Fruit fly (Drosophila melanogaster) S2 (cell line): Measurements from ENCODE around the gene CG6650.

Experiments
- CG8478 ChIP-seq: fragments of >200 bp; optimal IDR thresholded peaks from 2 replicates; lab custom pipeline; 2018
- CTCF ChIP-seq, 2 experiments: fragments of >200 bp; optimal IDR thresholded peaks; 2 replicates each; lab custom pipeline; 2018

- TF ChIP-seq CG8478 (lab: Kevin White, UChicago) (no peak), CTCF (optimal IDR thresholded peaks at IDR 0.05; lab: Kevin White, UChicago) (no peak)
Observed at dm6 chr3L:14075472-14075871, 44.2 kb downstream of the CG6650 start, which contains the start of gene btl.
